Fruit fly (Drosophila melanogaster): ENCODE data around the gene Fim.

DNA sequence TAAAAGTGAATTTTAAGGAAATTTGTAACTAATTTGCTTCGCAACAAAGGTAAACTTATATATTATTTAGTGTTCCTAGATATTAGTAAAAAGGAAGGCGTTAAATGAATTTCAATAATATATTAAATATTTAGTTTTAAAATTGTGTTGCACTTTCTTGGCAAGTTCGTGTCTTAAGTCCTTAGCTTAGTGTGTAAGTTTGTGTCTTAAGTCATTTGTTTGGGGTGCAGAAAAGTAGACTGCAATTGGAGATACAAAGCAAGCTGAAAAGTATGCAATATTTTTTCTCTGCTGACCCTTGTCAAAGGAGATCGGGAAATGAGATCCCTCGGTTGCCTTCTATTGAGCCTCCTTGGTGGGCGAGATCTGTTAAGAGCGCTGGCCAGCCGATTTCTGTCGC is 39.7 kb downstream of the Fim start:
- TF ChIP-seq ato (GFP tag; IDR thresholded peaks at IDR 0.05; ENCODE audit: partially characterized antibody) (no peak), H15 (GFP tag; IDR thresholded peaks at IDR 0.05) (no peak), fu2 (GFP tag; optimal IDR thresholded peaks at IDR 0.05) (no peak), CG11723 (GFP tag; optimal IDR thresholded peaks at IDR 0.05) (no peak)

Data from whole organism, embryonic.